Worm (Caenorhabditis elegans) whole organism, young adult: ENCODE results near the gene E02H9.3.
"Not testable (repeated sequence)": the region's sequence is repeated elsewhere in the genome, so short reads cannot be mapped to it uniquely, and the experiment has no call there.

Experiments
- F39B2.1 ChIP-seq: fragments of 200-800 bp; sonication (Bioruptor generic); IDR thresholded peaks from 2 replicates; pipeline ENCODE4 v1.3.6; 2022; ENCODE audit warnings: missing genetic modification reagents, missing genetic modification characterization, missing compliant biosample characterization
- F57C9.4 ChIP-seq: sonication (generic microtip); optimal IDR thresholded peaks from 2 replicates; lab custom pipeline; 2017; ENCODE audit warnings: mild to moderate bottlenecking, missing genetic modification characterization, missing compliant biosample characterization
- Y67H2A.10 ChIP-seq: fragments of 200-800 bp; sonication (Bioruptor generic); conservative IDR thresholded peaks from 2 replicates; pipeline ENCODE4 v1.3.6; 2022; ENCODE audit warnings: missing genetic modification reagents, missing genetic modification characterization, missing compliant biosample characterization
- Y95B8A.8 ChIP-seq: fragments of 200-800 bp; sonication (Bioruptor generic); IDR thresholded peaks from 2 replicates; pipeline ENCODE4 v1.3.6; 2022; ENCODE audit warnings: missing genetic modification reagents, missing genetic modification characterization, missing compliant biosample characterization
- ama-1 ChIP-seq, 3 experiments: fragments of 150-350 bp in 1 of 3; sonication (generic microtip) in 2 of 3; optimal IDR thresholded peaks; 2 replicates each; lab custom pipeline; 2014 to 2018; ENCODE audit warnings: missing biosample characterization in 2 of 3, missing genetic modification characterization in 2 of 3, missing genetic modification reagents in 2 of 3
- attf-3 ChIP-seq: fragments of 200-800 bp; sonication (Bioruptor generic); conservative IDR thresholded peaks from 2 replicates; pipeline ENCODE4 v1.3.6; 2022; ENCODE audit warnings: missing genetic modification reagents, missing genetic modification characterization, missing compliant biosample characterization
- dpff-1 ChIP-seq: sonication (generic microtip); optimal IDR thresholded peaks from 2 replicates; lab custom pipeline; 2017; ENCODE audit warnings: mild to moderate bottlenecking, missing genetic modification characterization, missing compliant biosample characterization
- hmg-1.2 ChIP-seq: fragments of 200-800 bp; sonication (Bioruptor generic); IDR thresholded peaks from 2 replicates; pipeline ENCODE4 v1.3.6; 2022; ENCODE audit warnings: missing genetic modification reagents, missing genetic modification characterization, missing compliant biosample characterization
- hrde-1 ChIP-seq: sonication (generic microtip); optimal IDR thresholded peaks from 2 replicates; lab custom pipeline; 2016; ENCODE audit warnings: missing genetic modification characterization, mild to moderate bottlenecking, missing compliant biosample characterization, moderate library complexity, missing genotype, missing genetic modification reagents, borderline replicate concordance
- let-607 ChIP-seq, 2 experiments: fragments of 200-800 bp in 1 of 2; sonication (Bioruptor generic) in 1 of 2; sonication (generic microtip) in 1 of 2; optimal IDR thresholded peaks; 2 replicates each; lab custom pipeline; 2016 to 2018; ENCODE audit warnings: mild to moderate bottlenecking in 2 of 2, missing compliant biosample characterization in 2 of 2, missing genetic modification characterization in 2 of 2, moderate library complexity in 2 of 2, missing genotype in 1 of 2
- lin-35 ChIP-seq, 3 experiments: fragments of 150-350 bp in 2 of 3; sonication (generic microtip) in 1 of 3; optimal IDR thresholded peaks; 2 replicates each; lab custom pipeline; 2014 to 2018; ENCODE audit warnings: missing biosample characterization in 3 of 3, missing genetic modification characterization in 3 of 3, missing genetic modification reagents in 3 of 3
- nfya-2 ChIP-seq: fragments of 200-800 bp; sonication (Bioruptor generic); IDR thresholded peaks from 2 replicates; pipeline ENCODE4 v1.3.6; 2022; ENCODE audit warnings: missing genetic modification reagents, missing genetic modification characterization, missing compliant biosample characterization
- nfyb-1 ChIP-seq: fragments of 200-800 bp; sonication (Bioruptor generic); IDR thresholded peaks from 2 replicates; pipeline ENCODE4 v1.3.6; 2022; ENCODE audit warnings: missing genetic modification reagents, missing genetic modification characterization, missing compliant biosample characterization
- nhr-80 ChIP-seq: sonication (generic microtip); optimal IDR thresholded peaks from 2 replicates; lab custom pipeline; 2016; ENCODE audit warnings: missing genetic modification characterization, missing compliant biosample characterization
- snpc-1.3 ChIP-seq: sonication (generic microtip); optimal IDR thresholded peaks from 2 replicates; lab custom pipeline; 2017; ENCODE audit warnings: missing genetic modification characterization, mild to moderate bottlenecking, missing compliant biosample characterization, antibody characterized with exemption, moderate library complexity, missing genotype, missing genetic modification reagents; ENCODE audit not compliant: insufficient read depth
- snpc-3.4 ChIP-seq: sonication (generic microtip); optimal IDR thresholded peaks from 2 replicates; lab custom pipeline; 2017; ENCODE audit warnings: missing genetic modification characterization, mild to moderate bottlenecking, missing compliant biosample characterization, antibody characterized with exemption, moderate library complexity, missing genotype, missing genetic modification reagents
- zfh-2 ChIP-seq: fragments of 200-800 bp; sonication (Bioruptor generic); conservative IDR thresholded peaks from 2 replicates; pipeline ENCODE4 v1.3.6; 2022; ENCODE audit warnings: missing genetic modification reagents, missing genetic modification characterization, missing compliant biosample characterization
- zim-3 ChIP-seq: sonication (generic microtip); optimal IDR thresholded peaks from 2 replicates; lab custom pipeline; 2017; ENCODE audit warnings: mild to moderate bottlenecking, missing genetic modification characterization, moderate library complexity, missing compliant biosample characterization
- ztf-6 ChIP-seq: fragments of 200-800 bp; sonication (Bioruptor generic); IDR thresholded peaks from 2 replicates; pipeline ENCODE4 v1.3.6; 2022; ENCODE audit warnings: missing genetic modification reagents, missing genetic modification characterization, missing compliant biosample characterization

Gene E02H9.3

ce11 chrIII:2426122-2426521 lies 32.7 kb upstream of the E02H9.3 start, which contains the start of gene W04B5.8:
TSS of gene W04B5.8 (plus strand) at chrIII:2426316.
- TF ChIP-seq Y67H2A.10 (GFP tag; lab: Robert Waterston, UW) = no peak
- TF ChIP-seq hmg-1.2 (GFP tag; lab: Robert Waterston, UW) = peak; percentile 76
- TF ChIP-seq, all 124 proteins: peak for 1

DNA sequence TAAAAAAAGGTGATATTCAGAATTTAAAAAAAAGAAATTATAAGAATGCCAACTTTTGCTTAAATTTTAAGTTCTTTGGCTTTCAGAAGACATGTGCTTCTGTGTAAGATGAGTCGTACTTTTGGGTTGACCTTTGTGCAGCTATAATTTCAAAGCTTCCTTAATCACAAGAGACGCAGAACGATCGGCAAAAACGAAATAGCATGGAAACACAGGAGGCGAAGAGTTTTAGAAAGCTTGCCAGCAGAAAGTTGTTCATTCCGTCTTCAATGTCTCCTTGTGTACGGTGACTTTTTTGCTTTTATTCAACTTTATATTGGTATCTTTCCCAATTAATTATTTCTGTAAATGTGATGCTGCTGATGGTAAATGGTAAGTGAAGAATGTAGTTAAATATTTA lies 25.9 kb upstream of the E02H9.3 start:
- TF ChIP-seq nfyb-1 (GFP tag; lab: Robert Waterston, UW) = no peak
- TF ChIP-seq hmg-1.2 (GFP tag; lab: Robert Waterston, UW) = peak; percentile 56

- not testable (repeated sequence) for TF ChIP-seq ztf-6; lin-35 (GFP tag; optimal IDR thresholded peaks at IDR 0.05; lab: Kevin White, UChicago); F39B2.1 (GFP tag; lab: Robert Waterston, UW)
Measured at ce11 chrIII:2435373-2435772, 23.5 kb upstream of the E02H9.3 start, which contains the start of gene W04B5.6. TSS of gene W04B5.6 (minus strand) at chrIII:2435473.

DNA sequence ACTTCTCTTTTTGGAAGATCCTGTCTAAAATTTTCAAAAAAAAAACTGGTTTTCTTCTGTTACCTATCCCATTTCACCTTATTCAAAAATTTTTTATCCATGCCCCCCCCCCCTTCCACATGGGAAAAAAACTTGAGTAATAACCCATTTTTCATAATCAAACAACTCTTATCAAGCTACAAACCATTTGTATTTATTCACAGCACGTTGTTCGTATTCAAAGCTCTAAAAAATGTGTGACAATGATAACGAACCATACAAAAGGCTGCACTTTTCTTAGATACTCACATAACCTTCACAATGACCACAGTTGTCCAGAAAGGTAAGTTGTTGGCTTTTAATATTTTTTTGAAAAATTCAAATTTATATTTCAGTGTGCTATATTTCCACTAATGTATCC lies 23.0 kb upstream of the E02H9.3 start, which contains the start of gene E02H9.6:
Gene E02H9.6, plus strand, starts transcription at position 301 of the 400 bp plus-strand sequence.
- not testable (repeated sequence) for TF ChIP-seq Y95B8A.8 (GFP tag; lab: Robert Waterston, UW); snpc-1.3 (tag; lab: Kevin White, UChicago); let-607 (tag; optimal IDR thresholded peaks at IDR 0.05; lab: Kevin White, UChicago)

DNA sequence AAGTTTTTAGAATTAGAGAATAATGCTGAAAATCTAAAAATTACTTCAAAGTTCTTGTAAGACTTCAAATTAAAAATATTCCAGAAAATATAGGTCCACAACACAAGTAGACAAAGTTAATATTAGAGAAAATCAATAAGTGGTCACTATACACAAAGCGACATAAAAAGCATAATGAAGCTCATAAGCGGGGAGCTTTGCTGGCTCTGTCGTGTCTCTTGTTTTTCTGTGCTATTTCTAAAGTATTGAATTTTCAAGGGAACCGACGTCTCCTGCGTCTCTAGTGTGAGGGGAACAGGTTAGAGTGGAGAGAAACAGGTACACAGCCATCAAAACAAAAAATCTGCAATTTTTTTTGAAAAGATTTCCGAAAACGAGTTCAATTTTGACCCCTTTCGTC lies 20.3 kb upstream of the E02H9.3 start, which contains the start of gene E02H9.13:
Gene E02H9.13, minus strand, starts transcription at position 199 of the 400 bp plus-strand sequence.
- no peak for TF ChIP-seq dpff-1 (tag; lab: Kevin White, UChicago)

DNA sequence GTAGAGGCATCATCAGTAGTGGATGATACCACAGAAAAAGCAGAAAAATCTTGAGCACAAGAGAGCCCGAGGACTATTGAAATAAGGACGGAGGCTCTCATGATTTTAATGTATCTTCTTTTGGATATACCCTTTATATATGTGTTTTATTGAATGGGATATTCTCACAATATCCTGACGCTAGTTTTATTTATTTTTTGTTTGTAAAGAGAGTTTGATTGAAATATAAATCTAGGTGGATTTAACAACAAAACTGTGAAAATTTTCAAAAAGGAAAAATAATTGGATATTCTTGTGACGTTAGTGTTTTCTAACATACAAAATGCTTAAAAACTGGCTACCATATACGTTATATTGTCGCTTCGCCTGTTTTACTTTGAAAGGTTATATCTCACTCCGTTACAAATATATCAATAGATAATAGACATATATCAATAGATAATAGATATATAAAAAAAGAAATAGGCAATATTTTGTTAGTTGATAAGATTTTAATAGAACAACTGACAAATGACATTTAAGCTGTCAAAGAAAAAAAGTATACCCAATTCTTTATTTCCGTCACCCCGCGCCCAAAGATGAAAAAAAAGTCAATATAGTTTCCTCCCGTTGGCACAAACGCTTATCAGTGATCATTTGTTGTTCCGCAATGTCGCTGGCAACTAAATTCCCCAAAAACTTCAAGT lies 13.1 kb upstream of the E02H9.3 start, which contains the start of the genes E02H9.7 and klo-2:
Gene E02H9.7, minus strand, starts transcription at position 101 of the 686 bp plus-strand sequence.
Gene klo-2, plus strand, starts transcription at position 636 of the 686 bp plus-strand sequence.
- TF ChIP-seq F57C9.4 = no peak
- TF ChIP-seq zim-3 (tag; lab: Kevin White, UChicago) = no peak
- TF ChIP-seq nhr-80 (tag; lab: Kevin White, UChicago) = peak; percentile 28
- TF ChIP-seq snpc-3.4 (tag; lab: Kevin White, UChicago) = no peak
- TF ChIP-seq hrde-1 = no peak

DNA sequence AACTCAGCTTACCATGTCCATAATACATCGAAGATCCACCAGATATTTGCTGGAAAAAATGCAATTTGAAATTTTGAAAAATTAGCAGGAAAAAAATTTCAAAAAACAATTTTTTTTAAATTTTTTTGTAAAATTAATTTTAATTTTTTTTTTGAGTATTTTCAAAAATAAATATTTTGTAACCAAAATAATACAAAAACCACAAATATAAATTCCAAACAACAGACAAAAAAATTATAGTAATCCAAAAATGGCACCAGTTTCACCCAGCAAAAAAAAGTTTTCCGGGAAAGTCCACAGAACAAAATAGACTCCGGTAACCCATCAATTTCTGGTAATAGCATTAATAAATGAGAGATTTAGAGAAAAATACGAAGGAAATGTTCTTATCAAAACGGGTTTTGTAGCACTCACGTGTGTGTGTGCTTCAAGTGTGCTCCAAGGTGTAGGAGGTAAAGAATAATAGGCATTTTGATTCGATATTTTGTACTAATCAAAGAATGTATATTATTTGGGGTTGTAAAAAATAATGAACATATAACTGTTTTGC lies 4.0 kb upstream of the E02H9.3 start, which contains the start of gene nhr-121:
Gene nhr-121, minus strand, starts transcription at position 51 of the 550 bp plus-strand sequence.
- TF ChIP-seq attf-3 (GFP tag; lab: Robert Waterston, UW) = no peak
- TF ChIP-seq nfya-2 (GFP tag; lab: Robert Waterston, UW) = no peak
- TF ChIP-seq nhr-80 (tag; lab: Kevin White, UChicago) = peak; percentile 81
- TF ChIP-seq hmg-1.2 (GFP tag; lab: Robert Waterston, UW) = peak; percentile 23; the same call in 1 of the 2 replicates
- no peak for TF ChIP-seq ama-1 (optimal IDR thresholded peaks at IDR 0.05; lab: Kevin White, UChicago)
- TF ChIP-seq ama-1 (GFP tag; optimal IDR thresholded peaks at IDR 0.05; lab: Kevin White, UChicago) = no peak
- TF ChIP-seq, all 124 proteins: peak for 2

DNA sequence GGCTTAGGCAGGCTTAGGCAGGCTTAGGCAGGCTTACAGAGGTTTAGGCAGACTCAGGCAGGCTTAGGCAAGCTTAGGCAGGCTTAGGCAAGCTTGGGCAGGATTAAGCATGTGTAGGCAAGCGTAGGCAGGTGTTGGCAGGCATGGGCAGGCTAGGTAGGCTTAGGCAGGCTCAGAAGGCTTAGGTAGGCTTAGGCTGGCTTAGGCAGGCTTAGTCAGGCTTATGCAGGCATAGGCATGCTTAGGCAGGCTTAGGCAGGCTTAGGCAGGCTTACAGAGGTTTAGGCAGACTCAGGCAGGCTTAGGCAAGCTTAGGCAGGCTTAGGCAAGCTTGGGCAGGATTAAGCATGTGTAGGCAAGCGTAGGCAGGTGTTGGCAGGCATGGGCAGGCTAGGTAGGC lies 3.4 kb upstream of the E02H9.3 start:
- peak; percentile 71 for TF ChIP-seq zfh-2
- TF ChIP-seq, all 124 proteins: peak for 1; not testable (repeated sequence) for 123
